Fruit fly (Drosophila melanogaster) whole organism, adult: ENCODE measurements around the gene fit.

Source experiments
- CG11617 ChIP-seq: fragments of 200-800 bp; sonication (Bioruptor generic); optimal IDR thresholded peaks from 2 replicates; lab custom pipeline; 2017; ENCODE audit warnings: mild to moderate bottlenecking, missing biosample characterization, missing genetic modification reagents, missing genetic modification characterization
- CG12768 ChIP-seq: fragments of 200-800 bp; sonication (Bioruptor generic); optimal IDR thresholded peaks from 2 replicates; lab custom pipeline; 2017; ENCODE audit warnings: missing biosample characterization, missing genetic modification characterization, mild to moderate bottlenecking, moderate library complexity, missing genetic modification reagents
- CG14711 ChIP-seq: fragments of 200-800 bp; sonication (Bioruptor generic); optimal IDR thresholded peaks from 2 replicates; lab custom pipeline; 2018; ENCODE audit warnings: missing biosample characterization, mild to moderate bottlenecking, missing genetic modification characterization, moderate library complexity
- CG1620 ChIP-seq: fragments of 200-800 bp; sonication (Bioruptor generic); optimal IDR thresholded peaks from 2 replicates; lab custom pipeline; 2016; ENCODE audit warnings: missing biosample characterization, missing genetic modification characterization
- CG33017 ChIP-seq: fragments of 200-800 bp; sonication (Bioruptor generic); optimal IDR thresholded peaks from 2 replicates; lab custom pipeline; 2018; ENCODE audit warnings: missing biosample characterization, mild to moderate bottlenecking, missing genetic modification characterization, moderate library complexity
- CG5204 ChIP-seq: fragments of 200-800 bp; sonication (Bioruptor generic); optimal IDR thresholded peaks from 2 replicates; lab custom pipeline; 2016; ENCODE audit warnings: missing biosample characterization, missing genetic modification characterization
- CG7045 ChIP-seq: fragments of 200-800 bp; sonication (Bioruptor generic); optimal IDR thresholded peaks from 2 replicates; lab custom pipeline; 2017; ENCODE audit warnings: missing biosample characterization, mild to moderate bottlenecking, missing genetic modification characterization
- CG7101 ChIP-seq: fragments of 200-800 bp; sonication (Bioruptor generic); optimal IDR thresholded peaks from 2 replicates; lab custom pipeline; 2018; ENCODE audit warnings: missing biosample characterization, mild to moderate bottlenecking, missing genetic modification characterization, moderate library complexity
- Clk ChIP-seq: fragments of 200-800 bp; sonication (Bioruptor generic); optimal IDR thresholded peaks from 2 replicates; lab custom pipeline; 2017; ENCODE audit warnings: missing biosample characterization, missing genetic modification characterization
- Crg-1 ChIP-seq: fragments of 200-800 bp; sonication (Bioruptor generic); optimal IDR thresholded peaks from 2 replicates; lab custom pipeline; 2016; ENCODE audit warnings: missing biosample characterization, missing genetic modification characterization
- Hr96 ChIP-seq: fragments of 200-800 bp; sonication (Bioruptor generic); optimal IDR thresholded peaks from 2 replicates; lab custom pipeline; 2016; ENCODE audit warnings: missing biosample characterization, missing genetic modification characterization
- Mnt ChIP-seq: fragments of 200-800 bp; sonication (Bioruptor generic); optimal IDR thresholded peaks from 2 replicates; lab custom pipeline; 2016; ENCODE audit warnings: missing biosample characterization, mild to moderate bottlenecking, missing genetic modification characterization
- bab1 ChIP-seq: fragments of 200-800 bp; sonication (Bioruptor generic); optimal IDR thresholded peaks from 3 replicates; lab custom pipeline; 2019; ENCODE audit warnings: missing biosample characterization, mild to moderate bottlenecking, missing genetic modification characterization, moderate library complexity
- cic ChIP-seq: fragments of 200-800 bp; sonication (Bioruptor generic); optimal IDR thresholded peaks from 2 replicates; lab custom pipeline; 2017; ENCODE audit warnings: missing biosample characterization, mild to moderate bottlenecking, missing genetic modification characterization, moderate library complexity
- cnc ChIP-seq, 2 experiments: fragments of >200 bp; optimal IDR thresholded peaks; 2 replicates each; lab custom pipeline; 2017
- kay ChIP-seq: fragments of 200-800 bp; sonication (Bioruptor generic); peaks from one replicate; lab custom pipeline; 2016; ENCODE audit warnings: missing biosample characterization, missing genetic modification characterization, borderline replicate concordance
- ovo ChIP-seq: fragments of 200-800 bp; sonication (Bioruptor generic); optimal IDR thresholded peaks from 2 replicates; lab custom pipeline; 2016; ENCODE audit warnings: missing biosample characterization, missing genetic modification characterization
- pad ChIP-seq: fragments of 200-800 bp; sonication (Bioruptor generic); optimal IDR thresholded peaks from 3 replicates; lab custom pipeline; 2017; ENCODE audit warnings: missing biosample characterization, missing genetic modification characterization, mild to moderate bottlenecking, moderate library complexity, missing genetic modification reagents
- tj ChIP-seq: fragments of 200-800 bp; sonication (Bioruptor generic); optimal IDR thresholded peaks from 3 replicates; lab custom pipeline; 2017; ENCODE audit warnings: missing biosample characterization, mild to moderate bottlenecking, missing genetic modification characterization, moderate library complexity
- toe ChIP-seq: fragments of 200-800 bp; sonication (Bioruptor generic); optimal IDR thresholded peaks from 2 replicates; lab custom pipeline; 2016; ENCODE audit warnings: missing biosample characterization, missing genetic modification characterization

Gene fit

DNA sequence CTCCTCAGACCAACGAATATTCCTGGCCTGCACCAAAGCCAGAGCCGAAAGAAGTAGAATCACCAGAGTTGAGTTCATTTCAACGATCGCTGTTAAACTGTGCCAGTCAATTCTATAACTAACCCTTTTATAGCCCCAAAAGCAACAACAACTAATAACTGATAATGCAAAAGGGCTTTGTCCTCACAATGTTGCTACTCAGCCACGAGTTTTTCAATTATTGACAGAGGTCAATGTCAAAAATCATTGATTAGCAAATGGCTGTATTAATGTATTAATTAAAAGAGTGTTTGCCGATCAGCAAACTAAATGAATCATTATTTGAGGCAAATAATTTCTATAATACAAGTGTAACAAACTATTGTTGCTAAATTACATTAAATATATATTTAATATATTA lies at the start of gene fit:
fit (minus strand) TSS at position 101 of the 400 bp plus-strand sequence.
- no peak for TF ChIP-seq pad (GFP tag; lab: Kevin White, UChicago)
- no peak for TF ChIP-seq CG11617 (GFP tag; lab: Kevin White, UChicago)
- no peak for TF ChIP-seq ovo (GFP tag; lab: Kevin White, UChicago)
- TF ChIP-seq Mnt = no peak
- no peak for TF ChIP-seq CG33017 (tag; lab: Kevin White, UChicago)
- no peak for TF ChIP-seq Hr96 (GFP tag; lab: Kevin White, UChicago)

- TF ChIP-seq cnc (optimal IDR thresholded peaks at IDR 0.05; lab: Kevin White, UChicago) (no peak), tj (GFP tag; lab: Kevin White, UChicago) (peak; percentile 7)
Measured at dm6 chr3R:21933952-21934351, 49.7 kb upstream of the fit start.

- peak; percentile 20 for TF ChIP-seq CG12768 (GFP tag; lab: Kevin White, UChicago)
- TF ChIP-seq Mnt = no peak
- TF ChIP-seq kay (GFP tag; lab: Kevin White, UChicago) = no peak
- no peak for TF ChIP-seq pad (GFP tag; lab: Kevin White, UChicago)
- no peak for TF ChIP-seq toe
- no peak for TF ChIP-seq Crg-1 (GFP tag; lab: Kevin White, UChicago)
- no peak for TF ChIP-seq CG1620
- no peak for TF ChIP-seq Clk (GFP tag; lab: Kevin White, UChicago)
- peak; percentile 27 for TF ChIP-seq CG33017 (tag; lab: Kevin White, UChicago)
- TF ChIP-seq bab1 = no peak
- no peak for TF ChIP-seq Hr96 (GFP tag; lab: Kevin White, UChicago)
- TF ChIP-seq CG7045 = peak; percentile 59
- peak; percentile 44 for TF ChIP-seq CG7101
- peak; percentile 42 for TF ChIP-seq CG14711 (tag; lab: Kevin White, UChicago)
- TF ChIP-seq cic (GFP tag; lab: Kevin White, UChicago) = no peak
- TF ChIP-seq ovo (GFP tag; lab: Kevin White, UChicago) = peak; percentile 23
- peak; percentile 30 for TF ChIP-seq tj (GFP tag; lab: Kevin White, UChicago)
- TF ChIP-seq CG5204 (GFP tag; lab: Kevin White, UChicago) = peak; percentile 21
- no peak for TF ChIP-seq cnc (optimal IDR thresholded peaks at IDR 0.05; lab: Kevin White, UChicago)
- peak; percentile 53 for TF ChIP-seq CG11617 (GFP tag; lab: Kevin White, UChicago)
Measured at dm6 chr3R:21931346-21931745, 47.1 kb upstream of the fit start.

DNA sequence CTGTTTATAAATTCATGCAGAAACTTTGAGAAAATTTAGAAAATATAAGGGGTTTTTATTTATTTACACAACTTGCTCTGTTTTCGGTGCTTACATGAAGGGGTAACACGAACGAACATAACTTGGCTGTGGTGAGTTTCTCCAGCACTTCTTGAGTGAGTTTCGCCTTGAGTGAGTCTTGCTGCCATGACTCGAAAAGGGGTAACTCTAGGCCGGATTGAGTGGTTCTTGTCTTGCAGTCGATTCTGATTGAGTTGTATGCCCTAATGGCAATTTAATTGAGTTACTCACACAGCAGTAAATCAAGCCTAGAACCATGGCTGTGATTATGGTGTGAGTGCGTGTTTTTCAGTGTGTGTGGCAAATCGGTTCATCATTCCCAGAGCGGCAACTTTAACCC lies 44.0 kb upstream of the fit start:
- TF ChIP-seq pad (GFP tag; lab: Kevin White, UChicago) (peak; percentile 48), CG33017 (tag; lab: Kevin White, UChicago) (no peak)

DNA sequence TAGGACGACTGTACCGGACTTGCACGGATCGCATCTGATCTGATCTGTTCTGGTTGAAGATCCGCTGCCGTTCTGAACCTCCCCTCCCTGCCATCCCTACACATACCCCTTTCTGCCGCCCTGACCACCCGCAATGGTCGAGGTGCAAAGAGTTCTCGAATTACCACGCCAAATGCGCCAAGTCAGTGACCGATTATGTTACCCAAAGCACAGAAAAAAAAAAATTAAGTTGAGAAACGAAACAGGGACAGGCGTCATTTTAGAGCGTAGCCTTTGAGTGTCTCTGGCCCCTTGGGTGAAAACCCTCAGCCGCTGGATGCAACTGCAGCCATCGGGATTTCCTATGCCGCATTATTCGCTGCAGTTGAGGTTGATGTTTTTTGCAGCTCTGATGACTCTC lies 39.5 kb upstream of the fit start:
- no peak for TF ChIP-seq ovo (GFP tag; lab: Kevin White, UChicago)
- TF ChIP-seq Hr96 (GFP tag; lab: Kevin White, UChicago) = no peak
- TF ChIP-seq pad (GFP tag; lab: Kevin White, UChicago) = no peak
- no peak for TF ChIP-seq Crg-1 (GFP tag; lab: Kevin White, UChicago)
- TF ChIP-seq cnc (optimal IDR thresholded peaks at IDR 0.05; lab: Kevin White, UChicago) = no peak
- TF ChIP-seq CG11617 (GFP tag; lab: Kevin White, UChicago) = no peak
- no peak for TF ChIP-seq CG33017 (tag; lab: Kevin White, UChicago)
- no peak for TF ChIP-seq CG7045
- TF ChIP-seq CG5204 (GFP tag; lab: Kevin White, UChicago) = no peak
- no peak for TF ChIP-seq CG1620
- TF ChIP-seq cic (GFP tag; lab: Kevin White, UChicago) = no peak
- TF ChIP-seq toe = no peak
- TF ChIP-seq kay (GFP tag; lab: Kevin White, UChicago) = no peak
- TF ChIP-seq CG12768 (GFP tag; lab: Kevin White, UChicago) = no peak
- no peak for TF ChIP-seq CG7101
- no peak for TF ChIP-seq bab1

DNA sequence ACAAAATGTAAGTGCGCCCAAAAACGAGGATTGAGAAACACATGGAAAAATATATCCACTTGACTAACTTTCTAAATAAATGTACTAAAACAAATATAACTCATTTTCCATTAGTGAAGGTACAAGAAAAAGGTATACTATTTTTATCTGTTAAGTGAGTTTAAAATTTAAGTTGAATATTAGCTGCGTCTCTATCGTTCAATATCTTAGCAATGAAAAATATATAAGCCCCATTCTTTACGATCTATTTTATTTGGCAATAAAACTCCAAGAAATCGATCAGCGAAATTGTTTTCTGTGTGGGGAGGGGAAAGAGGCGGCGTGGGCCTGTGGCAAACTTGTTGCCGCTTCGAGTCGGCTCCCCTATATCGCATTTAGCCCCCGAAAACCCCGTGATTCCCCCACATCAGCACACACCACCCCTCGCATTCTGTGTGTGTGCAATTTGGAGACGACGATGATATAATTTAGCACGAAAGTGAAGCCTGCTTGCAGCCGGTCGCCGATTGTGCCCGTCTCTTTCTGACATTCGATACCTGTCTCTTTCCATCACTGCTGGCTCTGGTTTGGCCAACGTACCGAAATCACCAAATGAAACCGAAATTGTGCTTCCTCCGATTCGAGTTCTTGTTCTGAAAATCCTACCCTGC lies 38.5 kb upstream of the fit start:
- TF ChIP-seq cic (GFP tag; lab: Kevin White, UChicago) = no peak
- no peak for TF ChIP-seq CG12768 (GFP tag; lab: Kevin White, UChicago)
- no peak for TF ChIP-seq ovo (GFP tag; lab: Kevin White, UChicago)
- no peak for TF ChIP-seq CG33017 (tag; lab: Kevin White, UChicago)
- no peak for TF ChIP-seq bab1
- TF ChIP-seq Hr96 (GFP tag; lab: Kevin White, UChicago) = no peak
- TF ChIP-seq pad (GFP tag; lab: Kevin White, UChicago) = no peak
- no peak for TF ChIP-seq CG14711 (tag; lab: Kevin White, UChicago)
- TF ChIP-seq Crg-1 (GFP tag; lab: Kevin White, UChicago) = no peak
- TF ChIP-seq CG7101 = no peak
- no peak for TF ChIP-seq CG7045
- TF ChIP-seq cnc (optimal IDR thresholded peaks at IDR 0.05; lab: Kevin White, UChicago) = no peak
- no peak for TF ChIP-seq Mnt
- no peak for TF ChIP-seq tj (GFP tag; lab: Kevin White, UChicago)
- TF ChIP-seq CG5204 (GFP tag; lab: Kevin White, UChicago) = no peak

DNA sequence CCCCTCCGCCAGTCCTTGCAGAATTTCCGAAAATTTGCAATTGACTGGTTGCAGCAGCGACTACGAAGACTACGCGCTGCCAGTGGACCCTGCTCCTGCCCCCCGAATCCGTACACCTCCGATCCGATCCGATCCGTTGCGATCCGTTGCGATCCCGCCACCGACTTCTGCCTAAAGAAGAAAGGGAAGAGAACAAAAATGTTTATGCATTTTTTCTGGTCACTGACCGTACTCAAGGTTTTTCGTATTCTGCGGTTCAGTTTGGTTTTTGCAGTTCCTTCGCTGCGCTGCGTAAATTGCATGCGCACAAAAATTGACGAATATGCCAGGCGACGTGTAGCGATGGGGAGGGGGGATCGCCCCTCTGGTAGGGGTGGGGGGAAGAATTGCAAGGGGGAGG lies 38.0 kb upstream of the fit start:
- TF ChIP-seq CG7045 (no peak), Mnt (no peak), Hr96 (GFP tag; lab: Kevin White, UChicago) (no peak), pad (GFP tag; lab: Kevin White, UChicago) (no peak), CG7101 (no peak), tj (GFP tag; lab: Kevin White, UChicago) (no peak), cnc (optimal IDR thresholded peaks at IDR 0.05; lab: Kevin White, UChicago) (no peak), cic (GFP tag; lab: Kevin White, UChicago) (no peak), Clk (GFP tag; lab: Kevin White, UChicago) (no peak), CG12768 (GFP tag; lab: Kevin White, UChicago) (no peak), Crg-1 (GFP tag; lab: Kevin White, UChicago) (no peak), CG11617 (GFP tag; lab: Kevin White, UChicago) (no peak), CG14711 (tag; lab: Kevin White, UChicago) (no peak), toe (no peak), CG33017 (tag; lab: Kevin White, UChicago) (no peak), CG5204 (GFP tag; lab: Kevin White, UChicago) (no peak), CG1620 (no peak)
